Worm (Caenorhabditis elegans) whole organism, early embryonic: ENCODE data around the gene F20D6.10.

ENCODE experiments used
- B0310.2 ChIP-seq: sonication (generic microtip); optimal IDR thresholded peaks from 2 replicates; lab custom pipeline; 2016; ENCODE audit warnings: mild to moderate bottlenecking, missing genetic modification characterization, missing compliant biosample characterization
- F13C5.2 ChIP-seq: sonication (generic microtip); optimal IDR thresholded peaks from 2 replicates; lab custom pipeline; 2017; ENCODE audit warnings: mild to moderate bottlenecking, missing genetic modification characterization, inconsistent platforms, missing compliant biosample characterization
- aly-1 ChIP-seq: sonication (generic microtip); optimal IDR thresholded peaks from 2 replicates; lab custom pipeline; 2016; ENCODE audit warnings: missing genetic modification characterization, missing compliant biosample characterization
- ama-1 ChIP-seq: fragments of 150-350 bp; optimal IDR thresholded peaks from 2 replicates; lab custom pipeline; 2014
- ceh-13 ChIP-seq: fragments of 200-800 bp; sonication (Bioruptor generic); optimal IDR thresholded peaks from 2 replicates; lab custom pipeline; 2018; ENCODE audit warnings: mild to moderate bottlenecking, missing genetic modification characterization, missing compliant biosample characterization
- ceh-36 ChIP-seq: sonication (generic microtip); optimal IDR thresholded peaks from 2 replicates; lab custom pipeline; 2016; ENCODE audit warnings: missing genetic modification characterization, inconsistent platforms, missing compliant biosample characterization
- ets-7 ChIP-seq: sonication (generic microtip); optimal IDR thresholded peaks from 2 replicates; lab custom pipeline; 2016; ENCODE audit warnings: missing genotype, missing genetic modification characterization, missing compliant biosample characterization
- flt-1 ChIP-seq: fragments of 200-800 bp; sonication (Bioruptor generic); IDR thresholded peaks from 2 replicates; pipeline ENCODE4 v1.3.6; 2022; ENCODE audit warnings: missing genetic modification characterization, missing compliant biosample characterization
- hmbx-1 ChIP-seq: sonication (generic microtip); optimal IDR thresholded peaks from 2 replicates; lab custom pipeline; 2016; ENCODE audit warnings: mild to moderate bottlenecking, missing genetic modification characterization, missing compliant biosample characterization
- hmg-4 ChIP-seq: fragments of 200-800 bp; sonication (Bioruptor generic); optimal IDR thresholded peaks from 2 replicates; lab custom pipeline; 2018; ENCODE audit warnings: mild to moderate bottlenecking, missing genetic modification characterization, missing compliant biosample characterization
- hnd-1 ChIP-seq: sonication (generic microtip); optimal IDR thresholded peaks from 2 replicates; lab custom pipeline; 2016; ENCODE audit warnings: missing genetic modification characterization, missing compliant biosample characterization
- pes-1 ChIP-seq: fragments of 200-800 bp; sonication (Bioruptor generic); IDR thresholded peaks from 2 replicates; pipeline ENCODE4 v1.3.6; 2022; ENCODE audit warnings: missing genetic modification reagents, missing genetic modification characterization, missing compliant biosample characterization
- scrt-1 ChIP-seq: fragments of 200-800 bp; sonication (Bioruptor generic); IDR thresholded peaks from 2 replicates; pipeline ENCODE4 v1.3.6; 2022; ENCODE audit warnings: missing genetic modification characterization, missing compliant biosample characterization
- sea-1 ChIP-seq: fragments of 200-800 bp; sonication (Bioruptor generic); conservative IDR thresholded peaks from 2 replicates; pipeline ENCODE4 v1.3.6; 2022; ENCODE audit warnings: missing genetic modification characterization, missing compliant biosample characterization
- tbx-11 ChIP-seq: fragments of 200-800 bp; sonication (Bioruptor generic); IDR thresholded peaks from 2 replicates; pipeline ENCODE4 v1.3.6; 2022; ENCODE audit warnings: missing genetic modification characterization, missing compliant biosample characterization
- tbx-37 ChIP-seq: fragments of 200-800 bp; sonication (Bioruptor generic); conservative IDR thresholded peaks from 2 replicates; pipeline ENCODE4 v1.3.6; 2022; ENCODE audit warnings: missing genetic modification reagents, missing genetic modification characterization, missing compliant biosample characterization
- tra-4 ChIP-seq: sonication (generic microtip); optimal IDR thresholded peaks from 2 replicates; lab custom pipeline; 2017; ENCODE audit warnings: missing genetic modification characterization, missing compliant biosample characterization

Gene F20D6.10

ce11 chrV:8195889-8196418 is at the start of gene F20D6.10:
TSS of gene F20D6.10 (minus strand) at chrV:8195939.
- TF ChIP-seq hnd-1 (tag; lab: Kevin White, UChicago) (no peak), F13C5.2 (tag; lab: Kevin White, UChicago) (no peak), B0310.2 (tag; lab: Kevin White, UChicago) (no peak), hmg-4 (GFP tag; lab: Kevin White, UChicago) (no peak), tbx-11 (no peak), ceh-36 (tag; lab: Kevin White, UChicago) (no peak), pes-1 (GFP tag; lab: Robert Waterston, UW) (no peak), sea-1 (GFP tag; lab: Robert Waterston, UW) (no peak), ama-1 (lab: Kevin White, UChicago) (no peak), scrt-1 (GFP tag; lab: Robert Waterston, UW) (no peak), tra-4 (no peak), flt-1 (no peak), aly-1 (no peak), hmbx-1 (no peak), ets-7 (tag; lab: Kevin White, UChicago) (no peak), tbx-37 (GFP tag; lab: Robert Waterston, UW) (no peak), ceh-13 (no peak)

ce11 chrV:8245457-8245856 is 49.7 kb upstream of the F20D6.10 start, which contains the start of gene C16D9.5:
TSS of gene C16D9.5 (minus strand) at chrV:8245557.
- TF ChIP-seq ama-1 (lab: Kevin White, UChicago) (no peak), pes-1 (GFP tag; lab: Robert Waterston, UW) (no peak), ceh-13 (no peak), tbx-37 (GFP tag; lab: Robert Waterston, UW) (no peak), ets-7 (tag; lab: Kevin White, UChicago) (no peak), flt-1 (no peak), tra-4 (no peak), ceh-36 (tag; lab: Kevin White, UChicago) (no peak), scrt-1 (GFP tag; lab: Robert Waterston, UW) (no peak), hmg-4 (GFP tag; lab: Kevin White, UChicago) (no peak), hnd-1 (tag; lab: Kevin White, UChicago) (no peak), sea-1 (GFP tag; lab: Robert Waterston, UW) (no peak), aly-1 (no peak), B0310.2 (tag; lab: Kevin White, UChicago) (no peak), hmbx-1 (no peak), F13C5.2 (tag; lab: Kevin White, UChicago) (no peak), tbx-11 (no peak)

DNA sequence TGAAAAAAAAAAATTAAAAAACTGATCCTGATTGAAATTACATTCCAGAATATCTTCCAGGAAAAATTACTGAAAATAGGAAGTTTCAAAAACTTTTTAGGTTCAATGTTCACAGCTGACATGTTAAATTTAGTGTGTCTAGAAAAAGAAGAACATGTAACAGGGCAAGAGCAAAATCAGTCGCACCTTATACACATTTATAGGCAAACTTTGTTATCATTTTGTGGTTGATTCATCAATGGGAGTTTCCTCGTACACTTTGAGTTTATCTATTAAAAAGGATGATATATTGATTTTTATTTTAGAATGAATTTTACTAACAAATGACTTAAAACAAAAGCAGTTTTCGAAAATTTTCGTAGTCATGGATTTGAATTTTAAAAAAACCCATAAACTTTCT is 47.5 kb upstream of the F20D6.10 start:
- TF ChIP-seq ama-1 (lab: Kevin White, UChicago): no peak
- TF ChIP-seq tra-4: no peak
- no peak for TF ChIP-seq flt-1

DNA sequence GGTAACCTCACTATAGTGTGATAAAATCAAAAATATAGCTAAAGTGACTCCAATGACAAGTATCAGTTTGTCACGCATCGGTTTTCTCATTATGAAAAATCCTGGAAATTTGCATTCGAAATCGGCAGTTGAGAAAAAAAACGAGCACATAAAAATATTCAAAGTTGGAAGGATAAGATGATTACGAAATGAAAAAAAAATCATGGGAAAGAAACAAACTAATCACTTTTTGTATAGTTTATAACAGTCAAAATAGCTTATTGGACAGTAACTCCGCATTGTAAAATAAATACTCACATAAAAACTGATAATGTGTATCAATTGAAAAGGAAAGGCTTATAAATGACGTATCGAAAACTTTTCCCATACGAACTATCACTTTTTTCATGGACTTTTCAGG is 47.1 kb upstream of the F20D6.10 start, which contains the start of gene C16D9.4:
C16D9.4 (minus strand) TSS at position 101 of the 400 bp plus-strand sequence.
- TF ChIP-seq ceh-36 (tag; lab: Kevin White, UChicago) (no peak), ets-7 (tag; lab: Kevin White, UChicago) (no peak), tra-4 (no peak), aly-1 (no peak), F13C5.2 (tag; lab: Kevin White, UChicago) (no peak), ceh-13 (no peak), B0310.2 (tag; lab: Kevin White, UChicago) (no peak), hmg-4 (GFP tag; lab: Kevin White, UChicago) (no peak), hmbx-1 (no peak), sea-1 (GFP tag; lab: Robert Waterston, UW) (no peak), pes-1 (GFP tag; lab: Robert Waterston, UW) (no peak), tbx-11 (no peak), scrt-1 (GFP tag; lab: Robert Waterston, UW) (no peak), flt-1 (no peak), tbx-37 (GFP tag; lab: Robert Waterston, UW) (no peak), hnd-1 (tag; lab: Kevin White, UChicago) (no peak), ama-1 (lab: Kevin White, UChicago) (no peak)

- TF ChIP-seq tbx-11: no peak
- no peak for TF ChIP-seq scrt-1 (GFP tag; lab: Robert Waterston, UW)
- no peak for TF ChIP-seq aly-1
These were observed 44.2 kb upstream of the F20D6.10 start, which contains the start of gene C16D9.3 for ce11 chrV:8239928-8240327. TSS of gene C16D9.3 (minus strand) at chrV:8240028.

DNA sequence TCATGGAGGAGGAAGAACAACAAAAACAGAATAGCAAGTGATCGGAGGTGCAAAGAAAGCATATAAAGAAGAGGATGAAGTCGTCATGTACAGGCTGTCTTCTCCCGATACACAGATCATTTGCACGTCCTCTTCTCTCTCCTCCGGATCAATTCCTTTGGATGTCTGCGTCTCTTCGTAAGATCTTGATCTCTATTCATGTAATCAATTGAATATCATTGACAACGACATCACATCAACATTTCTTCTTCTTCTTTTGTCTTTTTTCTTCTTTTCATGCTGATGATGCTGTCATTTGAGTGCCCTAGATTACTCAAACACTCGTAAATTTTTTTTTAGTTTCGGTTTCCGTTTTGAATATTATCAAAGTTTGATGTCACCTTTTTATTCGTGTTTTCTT is 42.6 kb upstream of the F20D6.10 start, which contains the start of gene rol-3:
rol-3 (minus strand) TSS at position 120 of the 400 bp plus-strand sequence.
- TF ChIP-seq flt-1 (no peak), tra-4 (no peak), ceh-36 (tag; lab: Kevin White, UChicago) (no peak), hnd-1 (tag; lab: Kevin White, UChicago) (no peak), aly-1 (no peak), tbx-11 (no peak), B0310.2 (tag; lab: Kevin White, UChicago) (no peak), hmbx-1 (no peak), tbx-37 (GFP tag; lab: Robert Waterston, UW) (no peak), sea-1 (GFP tag; lab: Robert Waterston, UW) (no peak), ets-7 (tag; lab: Kevin White, UChicago) (no peak), hmg-4 (GFP tag; lab: Kevin White, UChicago) (no peak), scrt-1 (GFP tag; lab: Robert Waterston, UW) (no peak)

DNA sequence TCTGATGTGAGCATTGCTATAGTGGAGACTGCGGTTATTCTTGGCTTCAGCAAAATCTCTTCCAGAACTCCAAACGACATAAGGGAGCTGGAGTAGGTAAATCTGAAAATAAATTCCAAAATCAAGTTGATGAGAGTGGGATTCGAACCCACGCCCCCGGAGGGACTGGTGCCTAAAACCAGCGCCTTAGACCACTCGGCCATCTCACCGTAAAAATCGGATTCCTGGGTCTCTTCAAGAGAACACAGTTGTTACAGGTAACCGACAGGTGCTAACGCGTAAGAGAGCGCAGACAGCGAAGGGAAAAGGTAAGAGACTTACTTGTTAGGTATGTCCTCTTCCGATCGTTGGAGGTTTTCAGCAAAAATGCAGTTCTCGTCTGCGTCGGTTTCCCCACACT is 39.6 kb upstream of the F20D6.10 start:
- 0 out of 2 replicates have a peak, but pooled peaks have one; percentile 48 for TF ChIP-seq tbx-11
- peak; percentile 3 for TF ChIP-seq hnd-1 (tag; lab: Kevin White, UChicago)
- no peak for TF ChIP-seq ets-7 (tag; lab: Kevin White, UChicago)
- peak; percentile 68; the same call in 1 of the 2 replicates for TF ChIP-seq sea-1 (GFP tag; lab: Robert Waterston, UW)
- TF ChIP-seq tra-4: peak; percentile 27
- peak; percentile 30 for TF ChIP-seq aly-1
- no peak for TF ChIP-seq ama-1 (lab: Kevin White, UChicago)
- TF ChIP-seq F13C5.2 (tag; lab: Kevin White, UChicago): no peak
- TF ChIP-seq ceh-36 (tag; lab: Kevin White, UChicago): no peak
- no peak for TF ChIP-seq flt-1
- peak; percentile 63; the same call in 1 of the 2 replicates for TF ChIP-seq scrt-1 (GFP tag; lab: Robert Waterston, UW)
- no peak for TF ChIP-seq tbx-37 (GFP tag; lab: Robert Waterston, UW)
- TF ChIP-seq hmbx-1: no peak
- TF ChIP-seq hmg-4 (GFP tag; lab: Kevin White, UChicago): no peak
- TF ChIP-seq B0310.2 (tag; lab: Kevin White, UChicago): no peak
- peak; percentile 22 for TF ChIP-seq ceh-13
- no peak for TF ChIP-seq pes-1 (GFP tag; lab: Robert Waterston, UW)
